Worm (Caenorhabditis elegans) whole organism, mixed stage, embryonic: ENCODE measurements around the gene W04G3.5.
A peak's percentile ranks its signal among the peaks of the same experiment; 100 is the strongest.

Experiments used
- ceh-39 ChIP-seq: fragments of 150-350 bp; optimal IDR thresholded peaks from 2 replicates; lab custom pipeline; 2014; ENCODE audit warnings: missing biosample characterization, missing genetic modification characterization
- ceh-43 ChIP-seq: fragments of 200-800 bp; sonication (Bioruptor generic); optimal IDR thresholded peaks from 2 replicates; lab custom pipeline; 2018; ENCODE audit warnings: mild to moderate bottlenecking, missing genetic modification characterization, moderate library complexity, missing compliant biosample characterization
- ceh-83 ChIP-seq: fragments of 200-800 bp; sonication (Bioruptor generic); optimal IDR thresholded peaks from 2 replicates; lab custom pipeline; 2018; ENCODE audit warnings: mild to moderate bottlenecking, missing genetic modification characterization, missing compliant biosample characterization
- ces-1 ChIP-seq: fragments of 150-350 bp; optimal IDR thresholded peaks from 2 replicates; lab custom pipeline; 2014; ENCODE audit warnings: missing biosample characterization, missing genetic modification reagents, missing genetic modification characterization
- drap-1 ChIP-seq: fragments of 200-800 bp; sonication (Bioruptor generic); optimal IDR thresholded peaks from 3 replicates; lab custom pipeline; 2018; ENCODE audit warnings: mild to moderate bottlenecking, missing genetic modification characterization, missing compliant biosample characterization
- elt-1 ChIP-seq: sonication (generic microtip); optimal IDR thresholded peaks from 2 replicates; lab custom pipeline; 2017; ENCODE audit warnings: missing genetic modification characterization, mild to moderate bottlenecking, missing compliant biosample characterization, antibody characterized with exemption, moderate library complexity, borderline replicate concordance; ENCODE audit not compliant: insufficient read depth
- elt-3 ChIP-seq: fragments of 150-350 bp; optimal IDR thresholded peaks from 2 replicates; lab custom pipeline; 2014; ENCODE audit warnings: missing biosample characterization, missing genetic modification characterization
- ham-2 ChIP-seq: fragments of 200-800 bp; sonication (Bioruptor generic); optimal IDR thresholded peaks from 2 replicates; lab custom pipeline; 2018; ENCODE audit warnings: mild to moderate bottlenecking, missing genetic modification characterization, missing compliant biosample characterization
- hlh-1 ChIP-seq: fragments of 150-350 bp; optimal IDR thresholded peaks from 2 replicates; lab custom pipeline; 2014; ENCODE audit warnings: missing biosample characterization, missing genetic modification reagents, missing genetic modification characterization
- lin-32 ChIP-seq: fragments of 200-800 bp; sonication (Bioruptor generic); optimal IDR thresholded peaks from 2 replicates; lab custom pipeline; 2018; ENCODE audit warnings: mild to moderate bottlenecking, missing genetic modification characterization, missing compliant biosample characterization
- lsy-2 ChIP-seq: fragments of 150-350 bp; optimal IDR thresholded peaks from 2 replicates; lab custom pipeline; 2014; ENCODE audit warnings: missing biosample characterization, missing genetic modification characterization
- mep-1 ChIP-seq: fragments of 150-350 bp; optimal IDR thresholded peaks from 2 replicates; lab custom pipeline; 2017; ENCODE audit warnings: missing biosample characterization, missing genetic modification reagents, missing genetic modification characterization, inconsistent platforms
- mls-2 ChIP-seq: sonication (generic microtip); optimal IDR thresholded peaks from 2 replicates; lab custom pipeline; 2016; ENCODE audit warnings: mild to moderate bottlenecking, missing genetic modification characterization, moderate library complexity, missing compliant biosample characterization
- nhr-76 ChIP-seq: sonication (generic microtip); optimal IDR thresholded peaks from 2 replicates; lab custom pipeline; 2017; ENCODE audit warnings: missing biosample characterization, missing genetic modification characterization
- tbx-8 ChIP-seq: fragments of 200-800 bp; sonication (Bioruptor generic); optimal IDR thresholded peaks from 2 replicates; lab custom pipeline; 2018; ENCODE audit warnings: mild to moderate bottlenecking, missing genetic modification characterization, moderate library complexity, missing compliant biosample characterization
- unc-62 ChIP-seq: fragments of 150-350 bp; optimal IDR thresholded peaks from 2 replicates; lab custom pipeline; 2014; ENCODE audit warnings: missing biosample characterization, missing genetic modification reagents, missing genetic modification characterization

W04G3.5 gene

ce11 chrX:11123998-11124397, 50.5 kb downstream of the W04G3.5 start:
- TF ChIP-seq ceh-39 (tag; lab: Kevin White, UChicago) (no peak), ces-1 (peak; percentile 21)

- TF ChIP-seq ceh-43 (GFP tag; lab: Kevin White, UChicago) (no peak), unc-62 (GFP tag; lab: Kevin White, UChicago) (no peak), ceh-39 (tag; lab: Kevin White, UChicago) (no peak), lin-32 (GFP tag; lab: Kevin White, UChicago) (no peak), tbx-8 (no peak), lsy-2 (tag; lab: Kevin White, UChicago) (no peak), elt-3 (tag; lab: Kevin White, UChicago) (no peak), ceh-83 (no peak), ham-2 (no peak), nhr-76 (no peak), elt-1 (tag; lab: Kevin White, UChicago) (no peak), ces-1 (no peak), drap-1 (GFP tag; lab: Kevin White, UChicago) (no peak), mls-2 (tag; lab: Kevin White, UChicago) (no peak), mep-1 (tag; lab: Kevin White, UChicago) (no peak), hlh-1 (tag; lab: Kevin White, UChicago) (no peak)
Measured at ce11 chrX:11125520-11125919, 52.1 kb downstream of the W04G3.5 start, which contains the start of gene alr-1. alr-1 (minus strand) TSS chrX:11125620.
